Fruit fly (Drosophila melanogaster) Kc167 (cell line): ENCODE results near the gene CG4496.

ENCODE experiments used
- insv ChIP-seq: fragments of >200 bp; optimal IDR thresholded peaks from 3 replicates; lab custom pipeline; 2018; ENCODE audit warnings: missing external identifiers
- psq ChIP-seq: fragments of >200 bp; optimal IDR thresholded peaks from 2 replicates; lab custom pipeline; 2017; ENCODE audit warnings: missing external identifiers

DNA sequence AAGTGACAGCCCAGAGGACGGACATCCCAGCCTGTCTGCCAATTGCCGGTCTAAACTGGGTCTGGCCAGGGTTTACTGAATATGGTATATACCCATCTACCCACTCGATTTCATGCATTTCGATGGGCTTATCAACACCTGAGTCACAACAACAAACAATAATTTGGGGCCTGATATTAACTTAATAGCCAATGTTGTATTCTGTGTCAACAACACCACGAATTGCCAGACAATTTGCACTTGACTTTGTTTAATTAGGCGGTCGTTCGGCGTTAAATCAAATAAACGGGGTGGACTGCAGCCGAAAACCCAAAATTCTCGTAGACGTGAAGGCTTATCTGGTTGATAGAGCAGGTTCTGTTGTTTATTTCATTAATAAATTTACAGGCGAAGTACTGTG, 49.5 kb upstream of the CG4496 start:
- TF ChIP-seq psq (lab: Kevin White, UChicago) (no peak), insv (no peak)
